Worm (Caenorhabditis elegans) whole organism, young adult: Measurements from ENCODE around the gene Y48E1B.8.

ENCODE experiments used
- F52B5.7 ChIP-seq: sonication (generic microtip); optimal IDR thresholded peaks from 2 replicates; lab custom pipeline; 2016; ENCODE audit warnings: mild to moderate bottlenecking, missing genetic modification characterization, missing compliant biosample characterization
- F57A8.1 ChIP-seq: fragments of 200-800 bp; sonication (Bioruptor generic); optimal IDR thresholded peaks from 2 replicates; lab custom pipeline; 2018; ENCODE audit warnings: mild to moderate bottlenecking, missing genetic modification characterization, moderate library complexity, missing compliant biosample characterization
- ama-1 ChIP-seq, 3 experiments: fragments of 150-350 bp in 1 of 3; sonication (generic microtip) in 2 of 3; optimal IDR thresholded peaks; 2 replicates each; lab custom pipeline; 2014 to 2018; ENCODE audit warnings: missing biosample characterization in 2 of 3, missing genetic modification characterization in 2 of 3, missing genetic modification reagents in 2 of 3
- cebp-1 ChIP-seq, 2 experiments: fragments of 200-800 bp in 1 of 2; sonication (Bioruptor generic) in 1 of 2; sonication (generic microtip) in 1 of 2; IDR thresholded peaks in 1 of 2; optimal IDR thresholded peaks in 1 of 2; 2 replicates each; pipeline versions ENCODE4 v1.3.6 to Lab custom; 2017 to 2022; ENCODE audit warnings: missing compliant biosample characterization in 2 of 2, missing genetic modification characterization in 2 of 2, mild to moderate bottlenecking in 1 of 2, missing genetic modification reagents in 1 of 2, moderate library complexity in 1 of 2
- dpl-1 ChIP-seq: fragments of 150-350 bp; optimal IDR thresholded peaks from 2 replicates; lab custom pipeline; 2014; ENCODE audit warnings: missing biosample characterization, missing genetic modification reagents, missing genetic modification characterization
- mcd-1 ChIP-seq: fragments of 200-800 bp; sonication (Bioruptor generic); IDR thresholded peaks from 2 replicates; pipeline ENCODE4 v1.3.6; 2022; ENCODE audit warnings: missing genetic modification reagents, missing genetic modification characterization, missing compliant biosample characterization
- nfya-2 ChIP-seq: fragments of 200-800 bp; sonication (Bioruptor generic); IDR thresholded peaks from 2 replicates; pipeline ENCODE4 v1.3.6; 2022; ENCODE audit warnings: missing genetic modification reagents, missing genetic modification characterization, missing compliant biosample characterization
- nfyb-1 ChIP-seq: fragments of 200-800 bp; sonication (Bioruptor generic); IDR thresholded peaks from 2 replicates; pipeline ENCODE4 v1.3.6; 2022; ENCODE audit warnings: missing genetic modification reagents, missing genetic modification characterization, missing compliant biosample characterization
- sea-2 ChIP-seq: fragments of 200-800 bp; sonication (Bioruptor generic); IDR thresholded peaks from 2 replicates; pipeline ENCODE4 v1.3.6; 2022; ENCODE audit warnings: missing genetic modification characterization, missing compliant biosample characterization
- tlf-1 ChIP-seq: fragments of 200-800 bp; sonication (Bioruptor generic); optimal IDR thresholded peaks from 2 replicates; lab custom pipeline; 2018; ENCODE audit warnings: mild to moderate bottlenecking, missing genetic modification characterization, missing compliant biosample characterization
- unc-130 ChIP-seq: sonication (generic microtip); optimal IDR thresholded peaks from 2 replicates; lab custom pipeline; 2016; ENCODE audit warnings: missing genetic modification reagents, missing genetic modification characterization, missing compliant biosample characterization

DNA sequence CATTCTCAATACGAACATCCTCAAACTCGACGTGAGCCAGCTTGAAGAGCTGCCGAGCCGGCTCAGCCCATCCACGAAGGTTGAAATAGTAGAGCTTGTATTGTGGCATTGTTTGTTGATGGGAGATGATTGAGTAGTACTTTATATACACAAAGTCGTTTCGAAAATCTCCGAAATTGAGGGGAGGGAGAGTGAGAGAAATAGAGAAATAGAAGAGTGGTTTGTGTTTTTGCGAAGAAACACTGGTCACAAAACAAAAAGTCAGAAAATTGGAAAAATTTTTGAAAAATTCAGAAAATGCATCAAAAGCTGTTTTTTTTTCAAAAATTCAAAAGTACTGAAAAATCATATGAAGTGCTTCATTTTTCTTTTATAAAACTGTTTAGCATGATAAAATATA is 25.7 kb downstream of the Y48E1B.8 start, which contains the start of gene gst-24:
- TF ChIP-seq tlf-1 (GFP tag; lab: Kevin White, UChicago) (no peak), cebp-1 (GFP tag; IDR thresholded peaks at IDR 0.05; lab: Robert Waterston, UW) (no peak), cebp-1 (tag; optimal IDR thresholded peaks at IDR 0.05; lab: Kevin White, UChicago) (no peak), nfya-2 (GFP tag; lab: Robert Waterston, UW) (no peak), nfyb-1 (GFP tag; lab: Robert Waterston, UW) (no peak), F57A8.1 (no peak), unc-130 (GFP tag; lab: Kevin White, UChicago) (no peak), dpl-1 (GFP tag; lab: Kevin White, UChicago) (no peak), F52B5.7 (tag; lab: Kevin White, UChicago) (no peak), ama-1 (optimal IDR thresholded peaks at IDR 0.05; lab: Kevin White, UChicago) (no peak), ama-1 (GFP tag; optimal IDR thresholded peaks at IDR 0.05; lab: Kevin White, UChicago) (no peak), sea-2 (no peak), mcd-1 (no peak)
